Worm (Caenorhabditis elegans) whole organism, young adult: Measurements from ENCODE around the gene ncap-1.

Experiments used
- egrh-3 ChIP-seq: fragments of 200-800 bp; sonication (Bioruptor generic); IDR thresholded peaks from 2 replicates; pipeline ENCODE4 v1.3.6; 2022; ENCODE audit warnings: missing genetic modification reagents, missing genetic modification characterization, missing compliant biosample characterization
- lin-26 ChIP-seq: fragments of 200-800 bp; sonication (Bioruptor generic); IDR thresholded peaks from 2 replicates; pipeline ENCODE4 v1.3.6; 2022; ENCODE audit warnings: missing genetic modification reagents, missing genetic modification characterization, missing compliant biosample characterization
- nfya-1 ChIP-seq: sonication (generic microtip); optimal IDR thresholded peaks from 2 replicates; lab custom pipeline; 2017; ENCODE audit warnings: antibody characterized with exemption, missing compliant biosample characterization, missing genetic modification characterization, borderline replicate concordance; ENCODE audit not compliant: insufficient read depth

DNA sequence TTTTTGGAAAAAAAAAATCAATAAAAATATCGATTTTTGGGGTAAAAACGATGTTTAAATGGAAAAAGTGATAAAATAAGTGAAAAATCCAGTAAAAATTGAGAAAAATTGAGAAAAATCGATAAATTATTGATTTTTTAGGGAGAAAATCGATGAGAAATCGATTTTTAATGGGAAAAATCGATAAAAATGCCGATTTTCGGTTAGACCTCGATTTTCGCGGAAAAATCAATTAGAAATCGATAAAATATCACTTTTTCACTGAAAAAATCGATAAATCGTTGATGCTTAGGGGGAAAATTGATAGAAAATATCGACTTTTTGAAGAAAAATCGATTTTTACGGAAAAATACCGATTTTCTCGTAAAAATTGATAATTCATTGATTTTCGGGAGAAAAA, 18.0 kb downstream of the ncap-1 start:
- no peak for TF ChIP-seq lin-26 (GFP tag; lab: Robert Waterston, UW)
- TF ChIP-seq egrh-3 (GFP tag; lab: Robert Waterston, UW) = no peak
- no peak for TF ChIP-seq nfya-1 (tag; lab: Kevin White, UChicago)
